Fruit fly (Drosophila melanogaster): ENCODE measurements around the gene Osi17.

- TF ChIP-seq CG8478 (optimal IDR thresholded peaks at IDR 0.05) = no peak
- TF ChIP-seq CTCF (optimal IDR thresholded peaks at IDR 0.05) = no peak
Observed at dm6 chr3R:6304947-6305346, 6.6 kb upstream of the Osi17 start, which contains the start of gene Osi16.
